Worm (Caenorhabditis elegans): ENCODE measurements around the gene rbm-39.

DNA sequence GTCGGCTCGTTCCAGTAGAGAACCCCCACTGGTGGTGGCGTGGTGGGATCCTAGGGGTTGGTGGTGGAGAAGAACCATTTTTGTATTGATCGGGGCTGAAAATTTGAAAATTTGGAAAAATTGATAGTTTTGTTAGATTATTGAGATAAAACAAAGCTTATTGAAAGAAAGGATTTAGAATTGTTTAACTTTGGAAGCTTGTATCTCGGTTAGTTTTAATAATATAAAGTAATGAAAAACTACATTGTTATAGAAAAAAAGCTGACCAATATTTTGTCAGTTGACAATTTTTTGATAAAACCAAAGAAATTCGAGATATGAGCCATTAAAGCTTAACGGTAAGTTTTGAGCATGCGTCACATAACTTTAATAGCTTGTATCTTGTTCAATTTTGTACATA, 17.5 kb downstream of the rbm-39 start, which contains the start of gene abhd-14:
- no peak for TF ChIP-seq T23F11.4 (GFP tag; optimal IDR thresholded peaks at IDR 0.05)
- no peak for TF ChIP-seq ceh-19 (GFP tag; optimal IDR thresholded peaks at IDR 0.05)
- TF ChIP-seq fkh-10 (GFP tag; optimal IDR thresholded peaks at IDR 0.05) = no peak
- TF ChIP-seq ets-4 (tag; optimal IDR thresholded peaks at IDR 0.05) = no peak
